Worm (Caenorhabditis elegans) whole organism, L3 larva: ENCODE measurements around the gene twk-20.

Experiments
- ZK546.5 ChIP-seq: sonication (generic microtip); optimal IDR thresholded peaks from 2 replicates; lab custom pipeline; 2017; ENCODE audit warnings: missing biosample characterization, missing genetic modification characterization
- aly-2 ChIP-seq: fragments of 150-350 bp; optimal IDR thresholded peaks from 2 replicates; lab custom pipeline; 2014; ENCODE audit warnings: missing biosample characterization, missing genetic modification characterization
- ama-1 ChIP-seq: fragments of 150-350 bp; optimal IDR thresholded peaks from 2 replicates; lab custom pipeline; 2018
- ceh-16 ChIP-seq: sonication (generic microtip); optimal IDR thresholded peaks from 2 replicates; lab custom pipeline; 2017; ENCODE audit warnings: missing biosample characterization, missing genetic modification characterization
- ceh-28 ChIP-seq: fragments of 150-350 bp; optimal IDR thresholded peaks from 2 replicates; lab custom pipeline; 2014; ENCODE audit warnings: missing biosample characterization, missing genetic modification reagents, missing genetic modification characterization
- ceh-82 ChIP-seq: fragments of 150-350 bp; optimal IDR thresholded peaks from 2 replicates; lab custom pipeline; 2014; ENCODE audit warnings: missing biosample characterization, missing genetic modification characterization
- ceh-9 ChIP-seq: sonication (generic microtip); optimal IDR thresholded peaks from 2 replicates; lab custom pipeline; 2018; ENCODE audit warnings: missing biosample characterization, missing genetic modification characterization
- daf-12 ChIP-seq: fragments of 150-350 bp; optimal IDR thresholded peaks from 2 replicates; lab custom pipeline; 2014; ENCODE audit warnings: missing biosample characterization, missing genetic modification reagents, missing genetic modification characterization
- egl-27 ChIP-seq: sonication (generic microtip); optimal IDR thresholded peaks from 4 replicates; lab custom pipeline; 2017; ENCODE audit warnings: missing biosample characterization, missing genetic modification reagents, missing genetic modification characterization
- egl-5 ChIP-seq: fragments of 150-350 bp; optimal IDR thresholded peaks from 2 replicates; lab custom pipeline; 2017; ENCODE audit warnings: missing biosample characterization, missing genetic modification reagents, missing genetic modification characterization, inconsistent platforms
- elt-1 ChIP-seq: fragments of 150-350 bp; optimal IDR thresholded peaks from 2 replicates; lab custom pipeline; 2014; ENCODE audit warnings: missing biosample characterization, missing genetic modification characterization
- elt-2 ChIP-seq: sonication (generic microtip); optimal IDR thresholded peaks from 2 replicates; lab custom pipeline; 2016; ENCODE audit warnings: missing genetic modification reagents, mild to moderate bottlenecking, missing genetic modification characterization, missing compliant biosample characterization
- elt-3 ChIP-seq, 3 experiments: fragments of 150-350 bp in 1 of 3; sonication (generic microtip) in 2 of 3; optimal IDR thresholded peaks; 2 replicates in 2 of 3; 4 replicates in 1 of 3; lab custom pipeline; 2014 to 2017; ENCODE audit warnings: missing biosample characterization in 3 of 3, missing genetic modification characterization in 3 of 3
- eor-1 ChIP-seq, 2 experiments: fragments of 150-350 bp; optimal IDR thresholded peaks; 2 replicates each; lab custom pipeline; 2014 to 2018; ENCODE audit warnings: missing biosample characterization in 2 of 2, missing genetic modification characterization in 2 of 2
- fkh-10 ChIP-seq: sonication (generic microtip); optimal IDR thresholded peaks from 2 replicates; lab custom pipeline; 2017; ENCODE audit warnings: missing biosample characterization, missing genetic modification reagents, missing genetic modification characterization
- fkh-2 ChIP-seq: fragments of 150-350 bp; optimal IDR thresholded peaks from 2 replicates; lab custom pipeline; 2014; ENCODE audit warnings: missing biosample characterization, missing genetic modification reagents, missing genetic modification characterization
- fos-1 ChIP-seq: fragments of 150-350 bp; optimal IDR thresholded peaks from 2 replicates; lab custom pipeline; 2014; ENCODE audit warnings: missing biosample characterization, missing genetic modification characterization
- hmg-11 ChIP-seq: sonication (generic microtip); optimal IDR thresholded peaks from 2 replicates; lab custom pipeline; 2016; ENCODE audit warnings: missing genetic modification characterization, missing compliant biosample characterization
- lin-15B ChIP-seq: fragments of 150-350 bp; optimal IDR thresholded peaks from 2 replicates; lab custom pipeline; 2014; ENCODE audit warnings: missing biosample characterization, missing genetic modification characterization
- lin-39 ChIP-seq: fragments of 150-350 bp; optimal IDR thresholded peaks from 2 replicates; lab custom pipeline; 2018; ENCODE audit warnings: missing biosample characterization, missing genetic modification reagents, missing genetic modification characterization
- nfya-1 ChIP-seq: sonication (generic microtip); optimal IDR thresholded peaks from 2 replicates; lab custom pipeline; 2017; ENCODE audit warnings: missing genetic modification characterization, mild to moderate bottlenecking, missing compliant biosample characterization, antibody characterized with exemption, moderate library complexity; ENCODE audit not compliant: insufficient read depth
- nhr-11 ChIP-seq: fragments of 150-350 bp; optimal IDR thresholded peaks from 2 replicates; lab custom pipeline; 2014; ENCODE audit warnings: missing biosample characterization, missing genetic modification characterization
- nhr-23 ChIP-seq: fragments of 150-350 bp; optimal IDR thresholded peaks from 2 replicates; lab custom pipeline; 2014; ENCODE audit warnings: missing biosample characterization, missing genetic modification reagents, missing genetic modification characterization
- nhr-237 ChIP-seq: fragments of 150-350 bp; optimal IDR thresholded peaks from 2 replicates; lab custom pipeline; 2014; ENCODE audit warnings: missing biosample characterization, missing genetic modification characterization
- nhr-28 ChIP-seq: fragments of 150-350 bp; optimal IDR thresholded peaks from 2 replicates; lab custom pipeline; 2014; ENCODE audit warnings: missing biosample characterization, missing genetic modification characterization
- nhr-43 ChIP-seq: sonication (generic microtip); optimal IDR thresholded peaks from 2 replicates; lab custom pipeline; 2016; ENCODE audit warnings: mild to moderate bottlenecking, missing genetic modification characterization, missing compliant biosample characterization; ENCODE audit not compliant: poor library complexity, severe bottlenecking
- nhr-67 ChIP-seq: fragments of 150-350 bp; optimal IDR thresholded peaks from 2 replicates; lab custom pipeline; 2014; ENCODE audit warnings: missing biosample characterization, missing genetic modification characterization
- nhr-76 ChIP-seq: fragments of 150-350 bp; sonication (generic microtip); optimal IDR thresholded peaks from 5 replicates; lab custom pipeline; 2014; ENCODE audit warnings: missing biosample characterization, missing genetic modification characterization
- pha-4 ChIP-seq: fragments of 150-350 bp; optimal IDR thresholded peaks from 2 replicates; lab custom pipeline; 2014; ENCODE audit warnings: missing biosample characterization, missing genetic modification reagents, missing genetic modification characterization
- skn-1 ChIP-seq: fragments of 150-350 bp; optimal IDR thresholded peaks from 2 replicates; lab custom pipeline; 2014; ENCODE audit warnings: missing biosample characterization, missing genetic modification characterization
- tbx-2 ChIP-seq: sonication (generic microtip); optimal IDR thresholded peaks from 2 replicates; lab custom pipeline; 2016; ENCODE audit warnings: mild to moderate bottlenecking, missing genetic modification characterization, missing compliant biosample characterization
- unc-39 ChIP-seq: sonication (generic microtip); optimal IDR thresholded peaks from 4 replicates; lab custom pipeline; 2017; ENCODE audit warnings: missing biosample characterization, missing genetic modification characterization
- unc-62 ChIP-seq: fragments of 150-350 bp; sonication (generic microtip); optimal IDR thresholded peaks from 4 replicates; lab custom pipeline; 2014; ENCODE audit warnings: missing biosample characterization, missing genetic modification reagents, missing genetic modification characterization
- zag-1 ChIP-seq: fragments of 150-350 bp; optimal IDR thresholded peaks from 2 replicates; lab custom pipeline; 2014; ENCODE audit warnings: missing biosample characterization, missing genetic modification characterization
- ztf-4 ChIP-seq: fragments of 150-350 bp; optimal IDR thresholded peaks from 2 replicates; lab custom pipeline; 2014; ENCODE audit warnings: missing biosample characterization, missing genetic modification characterization

Gene twk-20

DNA sequence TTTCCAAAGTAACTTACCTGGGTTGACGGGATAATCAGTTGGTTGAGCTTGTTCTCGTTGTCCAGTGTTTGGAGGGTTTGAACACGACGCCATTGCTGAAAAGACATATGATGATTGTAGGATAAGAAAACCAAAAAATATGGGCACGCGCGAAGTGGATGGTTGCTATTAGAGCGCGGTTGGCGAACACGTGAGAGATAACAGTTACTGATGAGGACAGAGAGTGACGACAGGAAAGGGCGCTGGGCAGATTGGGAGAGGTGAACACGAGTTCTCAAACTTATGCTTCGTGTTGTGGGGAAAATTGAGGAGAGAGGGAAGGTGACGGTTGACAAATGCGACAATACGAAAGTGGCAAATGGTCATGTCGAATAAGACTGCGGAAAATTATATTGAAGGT is 35.9 kb upstream of the twk-20 start, which contains the start of gene F54B11.8:
Gene F54B11.8 (minus strand): TSS at position 101 of the 400 bp plus-strand sequence.
- no peak for TF ChIP-seq tbx-2 (tag; lab: Kevin White, UChicago)
- no peak for TF ChIP-seq nhr-43 (tag; lab: Kevin White, UChicago)
- no peak for TF ChIP-seq lin-39 (tag; lab: Kevin White, UChicago)
- TF ChIP-seq pha-4 (tag; lab: Kevin White, UChicago), result no peak
- no peak for TF ChIP-seq nhr-76 (tag; lab: Kevin White, UChicago)
- TF ChIP-seq nhr-237 (tag; lab: Kevin White, UChicago), result no peak
- no peak for TF ChIP-seq aly-2 (tag; lab: Kevin White, UChicago)
- TF ChIP-seq nhr-67 (tag; lab: Kevin White, UChicago), result no peak
- no peak for TF ChIP-seq fkh-10 (GFP tag; lab: Kevin White, UChicago)

ce11 chrX:13604946-13605617 is 34.6 kb upstream of the twk-20 start, which contains the start of gene F54B11.9:
Gene F54B11.9 (plus strand): TSS chrX:13605567.
- no peak for TF ChIP-seq pha-4 (tag; lab: Kevin White, UChicago)
- TF ChIP-seq ceh-16, result no peak
- TF ChIP-seq ZK546.5 (tag; lab: Kevin White, UChicago), result no peak
- TF ChIP-seq egl-27 (tag; lab: Kevin White, UChicago), result no peak
- TF ChIP-seq nhr-67 (tag; lab: Kevin White, UChicago), result no peak
- no peak for TF ChIP-seq eor-1 (tag; optimal IDR thresholded peaks at IDR 0.05; lab: Kevin White, UChicago)
- TF ChIP-seq unc-62 (GFP tag; lab: Kevin White, UChicago), result no peak
- no peak for TF ChIP-seq fos-1 (tag; lab: Kevin White, UChicago)
- TF ChIP-seq tbx-2 (tag; lab: Kevin White, UChicago), result no peak
- no peak for TF ChIP-seq elt-3 (tag; optimal IDR thresholded peaks at IDR 0.05; lab: Kevin White, UChicago)
- TF ChIP-seq ceh-9, result no peak

- TF ChIP-seq nhr-67 (tag; lab: Kevin White, UChicago) (no peak), unc-39 (no peak), lin-15B (tag; lab: Kevin White, UChicago) (no peak), lin-39 (tag; lab: Kevin White, UChicago) (no peak), skn-1 (no peak), daf-12 (tag; lab: Kevin White, UChicago) (no peak), ceh-16 (no peak), nhr-237 (tag; lab: Kevin White, UChicago) (no peak), elt-3 (tag; optimal IDR thresholded peaks at IDR 0.05; lab: Kevin White, UChicago) (no peak), elt-1 (tag; lab: Kevin White, UChicago) (no peak), elt-2 (tag; lab: Kevin White, UChicago) (no peak), nfya-1 (tag; lab: Kevin White, UChicago) (no peak), ceh-28 (no peak), nhr-23 (tag; lab: Kevin White, UChicago) (no peak)
Observed at ce11 chrX:13605854-13606253, 33.8 kb upstream of the twk-20 start.

DNA sequence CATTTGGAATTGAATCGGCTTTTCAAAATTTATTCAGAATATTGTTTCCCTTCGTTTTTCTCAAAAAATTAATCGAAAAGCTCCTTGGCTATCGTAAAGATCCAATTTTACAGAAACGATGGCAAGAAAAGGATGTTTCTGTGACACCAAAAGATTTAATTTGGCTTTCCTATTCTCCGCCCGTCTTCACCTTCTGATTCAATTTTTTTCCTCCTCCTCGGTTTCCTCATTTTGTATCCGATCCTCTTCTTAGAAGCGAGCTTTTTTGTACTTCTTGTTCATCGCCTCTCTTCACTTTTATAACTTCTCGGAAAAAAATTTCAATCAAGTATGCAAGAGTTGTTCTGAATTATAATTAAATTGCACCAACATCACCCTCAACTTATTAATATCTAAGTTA is 29.6 kb upstream of the twk-20 start:
- TF ChIP-seq ceh-82 (tag; lab: Kevin White, UChicago) (no peak), fkh-10 (GFP tag; lab: Kevin White, UChicago) (peak; percentile 52), egl-5 (tag; lab: Kevin White, UChicago) (no peak)

DNA sequence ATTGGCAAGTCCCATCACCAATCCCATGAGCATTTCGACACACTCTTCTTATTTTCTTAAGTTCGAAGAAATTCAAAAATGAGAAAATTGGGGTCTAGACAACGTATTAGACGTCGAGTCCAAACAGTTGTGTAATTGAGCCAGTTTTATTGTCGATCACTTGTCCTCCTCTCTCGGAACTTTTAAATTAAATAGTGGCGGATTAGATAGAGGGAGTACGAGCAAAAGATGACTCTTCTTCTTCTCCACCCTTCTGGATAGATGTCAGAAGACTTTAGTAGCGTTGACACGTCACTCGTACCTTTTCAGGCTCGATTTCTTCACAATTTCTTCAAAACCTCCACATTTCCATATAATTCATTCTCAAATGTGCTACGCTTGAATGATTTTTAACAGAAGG is 24.5 kb upstream of the twk-20 start:
- TF ChIP-seq nhr-237 (tag; lab: Kevin White, UChicago) (no peak), hmg-11 (no peak), nhr-67 (tag; lab: Kevin White, UChicago) (no peak), aly-2 (tag; lab: Kevin White, UChicago) (no peak), ceh-16 (no peak), fkh-10 (GFP tag; lab: Kevin White, UChicago) (no peak), pha-4 (tag; lab: Kevin White, UChicago) (no peak), nhr-11 (no peak), ama-1 (lab: Kevin White, UChicago) (no peak), skn-1 (no peak), egl-27 (tag; lab: Kevin White, UChicago) (no peak), fos-1 (tag; lab: Kevin White, UChicago) (no peak), zag-1 (tag; lab: Kevin White, UChicago) (no peak), nhr-23 (tag; lab: Kevin White, UChicago) (no peak), nhr-28 (tag; lab: Kevin White, UChicago) (no peak), ztf-4 (tag; lab: Kevin White, UChicago) (no peak), lin-15B (tag; lab: Kevin White, UChicago) (no peak), tbx-2 (tag; lab: Kevin White, UChicago) (no peak), fkh-2 (no peak), nhr-43 (tag; lab: Kevin White, UChicago) (no peak)
